Worm (Caenorhabditis elegans) whole organism, L4 larva: ENCODE measurements around the gene srw-57.
A peak's percentile ranks its signal among the peaks of the same experiment; 100 is the strongest.

Source experiments
- T26A8.4 ChIP-seq: fragments of 200-800 bp; sonication (Bioruptor generic); IDR thresholded peaks from 2 replicates; pipeline ENCODE4 v1.3.6; 2022; ENCODE audit warnings: missing genetic modification characterization, missing compliant biosample characterization
- Y48G9A.11 ChIP-seq: fragments of 200-800 bp; sonication (Bioruptor generic); IDR thresholded peaks from 2 replicates; pipeline ENCODE4 v1.3.6; 2022; ENCODE audit warnings: missing genetic modification reagents, missing genetic modification characterization, missing compliant biosample characterization
- Y75B8A.6 ChIP-seq: fragments of 200-800 bp; sonication (Bioruptor generic); IDR thresholded peaks from 2 replicates; pipeline ENCODE4 v1.3.6; 2022; ENCODE audit warnings: missing genetic modification reagents, missing genetic modification characterization, missing compliant biosample characterization
- ZK337.2 ChIP-seq: fragments of 200-800 bp; sonication (Bioruptor generic); IDR thresholded peaks from 2 replicates; pipeline ENCODE4 v1.3.6; 2022; ENCODE audit warnings: missing genetic modification reagents, missing genetic modification characterization, missing compliant biosample characterization
- ZK546.5 ChIP-seq, 2 experiments: sonication (generic microtip); optimal IDR thresholded peaks; 2 replicates each; lab custom pipeline; 2017; ENCODE audit warnings: missing biosample characterization in 2 of 2, missing genetic modification characterization in 2 of 2
- aha-1 ChIP-seq: fragments of 150-350 bp; peaks from one replicate; lab custom pipeline; 2014; ENCODE audit warnings: missing biosample characterization, missing genetic modification characterization
- ama-1 ChIP-seq: fragments of 150-350 bp; optimal IDR thresholded peaks from 2 replicates; lab custom pipeline; 2014; ENCODE audit warnings: inconsistent platforms, mixed read lengths
- arid-1 ChIP-seq: fragments of 200-800 bp; sonication (Bioruptor generic); conservative IDR thresholded peaks from 2 replicates; pipeline ENCODE4 v1.3.6; 2022; ENCODE audit warnings: missing genetic modification reagents, missing genetic modification characterization, missing compliant biosample characterization
- ceh-62 ChIP-seq: sonication (generic microtip); optimal IDR thresholded peaks from 2 replicates; lab custom pipeline; 2017; ENCODE audit warnings: missing biosample characterization, missing genetic modification characterization
- ceh-82 ChIP-seq: sonication (generic microtip); optimal IDR thresholded peaks from 2 replicates; lab custom pipeline; 2017; ENCODE audit warnings: missing biosample characterization, missing genetic modification characterization
- cey-2 ChIP-seq: sonication (generic microtip); optimal IDR thresholded peaks from 3 replicates; lab custom pipeline; 2017; ENCODE audit warnings: missing genetic modification characterization, mild to moderate bottlenecking, missing compliant biosample characterization, antibody characterized with exemption, borderline replicate concordance; ENCODE audit not compliant: insufficient read depth
- daf-16 ChIP-seq, 3 experiments: sonication (generic microtip); optimal IDR thresholded peaks; 2 replicates each; lab custom pipeline; 2016 to 2017; ENCODE audit warnings: missing genetic modification characterization in 3 of 3, missing genetic modification reagents in 3 of 3, mild to moderate bottlenecking in 2 of 3, missing compliant biosample characterization in 2 of 3, missing biosample characterization in 1 of 3, moderate library complexity in 1 of 3
- daf-8 ChIP-seq: fragments of 200-800 bp; sonication (Bioruptor generic); IDR thresholded peaks from 2 replicates; pipeline ENCODE4 v1.3.6; 2022; ENCODE audit warnings: missing genetic modification characterization, missing compliant biosample characterization
- dmd-6 ChIP-seq: fragments of 200-800 bp; sonication (Bioruptor generic); IDR thresholded peaks from 2 replicates; pipeline ENCODE4 v1.3.6; 2022; ENCODE audit warnings: missing genetic modification reagents, missing genetic modification characterization, missing compliant biosample characterization
- dmd-8 ChIP-seq: fragments of 200-800 bp; sonication (Bioruptor generic); IDR thresholded peaks from 2 replicates; pipeline ENCODE4 v1.3.6; 2022; ENCODE audit warnings: missing genetic modification characterization, missing compliant biosample characterization
- dpl-1 ChIP-seq: fragments of 150-350 bp; optimal IDR thresholded peaks from 2 replicates; lab custom pipeline; 2014; ENCODE audit warnings: missing biosample characterization, missing genetic modification reagents, missing genetic modification characterization
- dve-1 ChIP-seq: sonication (generic microtip); optimal IDR thresholded peaks from 2 replicates; lab custom pipeline; 2017; ENCODE audit warnings: antibody characterized with exemption, mild to moderate bottlenecking, missing genetic modification characterization, missing compliant biosample characterization; ENCODE audit not compliant: insufficient read depth
- egl-43 ChIP-seq: fragments of 200-800 bp; sonication (Bioruptor generic); IDR thresholded peaks from 2 replicates; pipeline ENCODE4 v1.3.6; 2022; ENCODE audit warnings: missing genetic modification reagents, missing genetic modification characterization, missing compliant biosample characterization
- gei-8 ChIP-seq: fragments of 200-800 bp; sonication (Bioruptor generic); optimal IDR thresholded peaks from 2 replicates; lab custom pipeline; 2018; ENCODE audit warnings: mild to moderate bottlenecking, missing genetic modification characterization, missing compliant biosample characterization
- hlh-11 ChIP-seq: fragments of 200-800 bp; sonication (Bioruptor generic); optimal IDR thresholded peaks from 2 replicates; lab custom pipeline; 2018; ENCODE audit warnings: mild to moderate bottlenecking, missing genetic modification characterization, missing compliant biosample characterization
- hlh-30 ChIP-seq: sonication (generic microtip); optimal IDR thresholded peaks from 2 replicates; lab custom pipeline; 2017; ENCODE audit warnings: antibody characterized with exemption, mild to moderate bottlenecking, missing genetic modification characterization, missing compliant biosample characterization; ENCODE audit not compliant: insufficient read depth
- jun-1 ChIP-seq: fragments of 150-350 bp; optimal IDR thresholded peaks from 2 replicates; lab custom pipeline; 2014; ENCODE audit warnings: missing biosample characterization, missing genetic modification reagents, missing genetic modification characterization
- lin-1 ChIP-seq: fragments of 200-800 bp; sonication (Bioruptor generic); IDR thresholded peaks from 2 replicates; pipeline ENCODE4 v1.3.6; 2022; ENCODE audit warnings: missing genetic modification reagents, missing genetic modification characterization, missing compliant biosample characterization
- lin-13 ChIP-seq: fragments of 150-350 bp; optimal IDR thresholded peaks from 2 replicates; lab custom pipeline; 2014; ENCODE audit warnings: missing biosample characterization, missing genetic modification reagents, missing genetic modification characterization
- madf-9 ChIP-seq: fragments of 200-800 bp; sonication (Bioruptor generic); conservative IDR thresholded peaks from 2 replicates; pipeline ENCODE4 v1.3.6; 2022; ENCODE audit warnings: missing genetic modification reagents, missing genetic modification characterization, missing compliant biosample characterization
- mdl-1 ChIP-seq, 2 experiments: fragments of 150-350 bp in 1 of 2; sonication (generic microtip) in 1 of 2; optimal IDR thresholded peaks; 2 replicates each; lab custom pipeline; 2014 to 2017; ENCODE audit warnings: missing biosample characterization in 2 of 2, missing genetic modification characterization in 2 of 2
- mdt-29 ChIP-seq: fragments of 200-800 bp; sonication (Bioruptor generic); IDR thresholded peaks from 2 replicates; pipeline ENCODE4 v1.3.6; 2022; ENCODE audit warnings: missing genetic modification reagents, missing genetic modification characterization, missing compliant biosample characterization
- mes-2 ChIP-seq: sonication (generic microtip); optimal IDR thresholded peaks from 2 replicates; lab custom pipeline; 2016; ENCODE audit warnings: missing genotype, mild to moderate bottlenecking, missing genetic modification characterization, missing compliant biosample characterization; ENCODE audit not compliant: poor library complexity, severe bottlenecking
- mxl-3 ChIP-seq: fragments of 200-800 bp; sonication (Bioruptor generic); optimal IDR thresholded peaks from 2 replicates; lab custom pipeline; 2018; ENCODE audit warnings: mild to moderate bottlenecking, missing genetic modification characterization, missing compliant biosample characterization
- nhr-11 ChIP-seq: fragments of 150-350 bp; optimal IDR thresholded peaks from 2 replicates; lab custom pipeline; 2014; ENCODE audit warnings: missing biosample characterization, missing genetic modification characterization
- nhr-41 ChIP-seq: fragments of 200-800 bp; sonication (Bioruptor generic); IDR thresholded peaks from 2 replicates; pipeline ENCODE4 v1.3.6; 2022; ENCODE audit warnings: missing genetic modification reagents, missing genetic modification characterization, missing compliant biosample characterization
- nhr-48 ChIP-seq: sonication (generic microtip); optimal IDR thresholded peaks from 2 replicates; lab custom pipeline; 2016; ENCODE audit warnings: mild to moderate bottlenecking, missing genetic modification characterization, missing compliant biosample characterization
- nhr-6 ChIP-seq: fragments of 150-350 bp; optimal IDR thresholded peaks from 2 replicates; lab custom pipeline; 2014; ENCODE audit warnings: missing biosample characterization, missing genetic modification characterization
- nhr-77 ChIP-seq: fragments of 150-350 bp; optimal IDR thresholded peaks from 2 replicates; lab custom pipeline; 2014; ENCODE audit warnings: missing biosample characterization, missing genetic modification characterization
- pha-4 ChIP-seq, 2 experiments: fragments of 150-350 bp in 1 of 2; fragments of 200-800 bp in 1 of 2; sonication (Bioruptor generic) in 1 of 2; IDR thresholded peaks in 1 of 2; optimal IDR thresholded peaks in 1 of 2; 2 replicates each; pipeline versions ENCODE4 v1.3.6 to Lab custom; 2014 to 2022; ENCODE audit warnings: missing genetic modification characterization in 2 of 2, missing genetic modification reagents in 2 of 2, missing biosample characterization in 1 of 2, missing compliant biosample characterization in 1 of 2
- pqm-1 ChIP-seq: sonication (generic microtip); optimal IDR thresholded peaks from 2 replicates; lab custom pipeline; 2017; ENCODE audit warnings: missing biosample characterization, missing genetic modification characterization
- rbr-2 ChIP-seq: sonication (generic microtip); optimal IDR thresholded peaks from 2 replicates; lab custom pipeline; 2016; ENCODE audit warnings: missing genotype, missing genetic modification characterization, missing compliant biosample characterization
- saeg-2 ChIP-seq: fragments of 200-800 bp; sonication (Bioruptor generic); IDR thresholded peaks from 2 replicates; pipeline ENCODE4 v1.3.6; 2022; ENCODE audit warnings: missing genetic modification reagents, missing genetic modification characterization, missing compliant biosample characterization
- sdz-12 ChIP-seq: fragments of 200-800 bp; sonication (Bioruptor generic); optimal IDR thresholded peaks from 2 replicates; lab custom pipeline; 2018; ENCODE audit warnings: mild to moderate bottlenecking, missing genetic modification characterization, missing compliant biosample characterization
- snpc-1.2 ChIP-seq: fragments of 200-800 bp; sonication (Bioruptor generic); IDR thresholded peaks from 2 replicates; pipeline ENCODE4 v1.3.6; 2022; ENCODE audit warnings: missing genetic modification reagents, missing genetic modification characterization, missing compliant biosample characterization
- tag-97 ChIP-seq: fragments of 200-800 bp; sonication (Bioruptor generic); IDR thresholded peaks from 2 replicates; pipeline ENCODE4 v1.3.6; 2022; ENCODE audit warnings: missing genetic modification characterization, missing compliant biosample characterization
- unc-62 ChIP-seq, 3 experiments: fragments of 150-350 bp in 1 of 3; sonication (generic microtip); optimal IDR thresholded peaks in 2 of 3; peaks in 1 of 3; 1 replicate in 1 of 3; 2 replicates in 2 of 3; lab custom pipeline; 2014 to 2017; ENCODE audit warnings: missing biosample characterization in 3 of 3, missing genetic modification characterization in 3 of 3, missing genetic modification reagents in 3 of 3, missing genotype in 1 of 3
- vab-7 ChIP-seq: fragments of 200-800 bp; sonication (Bioruptor generic); IDR thresholded peaks from 2 replicates; pipeline ENCODE4 v1.3.6; 2022; ENCODE audit warnings: missing genetic modification reagents, missing genetic modification characterization, missing compliant biosample characterization
- zfp-2 ChIP-seq: sonication (generic microtip); optimal IDR thresholded peaks from 2 replicates; lab custom pipeline; 2016; ENCODE audit warnings: mild to moderate bottlenecking, missing genetic modification characterization, missing compliant biosample characterization
- ztf-11 ChIP-seq: fragments of 150-350 bp; optimal IDR thresholded peaks from 2 replicates; lab custom pipeline; 2014; ENCODE audit warnings: missing biosample characterization, missing genetic modification characterization

The srw-57 gene

ce11 chrV:15954932-15955331, at the start of gene srw-57:
srw-57 (minus strand) TSS chrV:15955032.
- no peak for TF ChIP-seq rbr-2 (tag; lab: Kevin White, UChicago)
- no peak for TF ChIP-seq mxl-3
- TF ChIP-seq ama-1 (lab: Kevin White, UChicago): no peak
- TF ChIP-seq nhr-48 (tag; lab: Kevin White, UChicago): no peak
- TF ChIP-seq sdz-12 (GFP tag; lab: Kevin White, UChicago): no peak
- no peak for TF ChIP-seq mdt-29 (GFP tag; lab: Robert Waterston, UW)
- no peak for TF ChIP-seq lin-1 (GFP tag; lab: Robert Waterston, UW)

ce11 chrV:16002288-16002687, 47.5 kb upstream of the srw-57 start, which contains the start of gene nhr-63:
nhr-63 (plus strand) TSS chrV:16002588.
- TF ChIP-seq ZK546.5 (tag; optimal IDR thresholded peaks at IDR 0.05; lab: Kevin White, UChicago): no peak
- no peak for TF ChIP-seq nhr-11 (tag; lab: Kevin White, UChicago)
- TF ChIP-seq tag-97 (GFP tag; lab: Robert Waterston, UW): no peak
- TF ChIP-seq dpl-1 (GFP tag; lab: Kevin White, UChicago): no peak
- TF ChIP-seq ceh-62 (tag; lab: Kevin White, UChicago): no peak
- TF ChIP-seq daf-8 (GFP tag; lab: Robert Waterston, UW): no peak
- no peak for TF ChIP-seq cey-2 (tag; lab: Kevin White, UChicago)
- no peak for TF ChIP-seq hlh-11 (tag; lab: Kevin White, UChicago)
- TF ChIP-seq ZK337.2 (GFP tag; lab: Robert Waterston, UW): no peak
- TF ChIP-seq saeg-2 (GFP tag; lab: Robert Waterston, UW): no peak
- no peak for TF ChIP-seq ceh-82 (tag; lab: Kevin White, UChicago)

DNA sequence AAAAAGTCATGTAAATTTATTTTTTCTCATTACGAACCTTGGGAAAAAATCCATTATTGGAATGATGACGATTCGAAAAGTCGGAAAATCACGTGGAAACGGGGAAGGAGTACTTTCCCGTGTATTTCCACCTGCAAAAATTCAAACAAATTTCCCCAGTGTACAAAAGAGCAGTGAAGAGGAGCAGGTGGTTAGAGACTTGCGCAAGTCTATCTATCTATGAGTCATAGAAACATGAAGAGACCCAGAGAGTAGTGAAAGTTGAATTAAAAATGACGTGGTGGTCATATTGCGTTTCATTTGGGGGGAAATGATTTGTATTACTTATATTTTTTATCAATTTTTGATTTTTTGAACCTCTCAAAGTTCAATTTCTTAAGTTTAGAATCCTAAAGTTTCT, 45.6 kb upstream of the srw-57 start, which contains the start of gene nhr-50:
TSS of gene nhr-50 (minus strand) at position 199 of the 400 bp plus-strand sequence.
- TF ChIP-seq zfp-2 (tag; lab: Kevin White, UChicago) (no peak), unc-62 (GFP tag; optimal IDR thresholded peaks at IDR 0.05 in 1 of 2; lab: Kevin White, UChicago) (peak in 1 of 2 experiments; percentile 1), unc-62 (tag; optimal IDR thresholded peaks at IDR 0.05; lab: Kevin White, UChicago) (no peak), nhr-77 (tag; lab: Kevin White, UChicago) (peak; percentile 66), dmd-8 (GFP tag; lab: Robert Waterston, UW) (no peak), pha-4 (GFP tag; IDR thresholded peaks at IDR 0.05; lab: Robert Waterston, UW) (no peak), pha-4 (tag; optimal IDR thresholded peaks at IDR 0.05; lab: Kevin White, UChicago) (peak; percentile 86), gei-8 (GFP tag; lab: Kevin White, UChicago) (no peak), lin-1 (GFP tag; lab: Robert Waterston, UW) (no peak), egl-43 (GFP tag; lab: Robert Waterston, UW) (no peak), ztf-11 (tag; lab: Kevin White, UChicago) (no peak), snpc-1.2 (no peak), aha-1 (tag; lab: Kevin White, UChicago) (peak; percentile 39), pqm-1 (peak; percentile 35), nhr-41 (GFP tag; lab: Robert Waterston, UW) (no peak), arid-1 (GFP tag; lab: Robert Waterston, UW) (0 out of 2 replicates have a peak, but pooled peaks have one; percentile 8), nhr-6 (tag; lab: Kevin White, UChicago) (peak; percentile 93), daf-16 (GFP tag; optimal IDR thresholded peaks at IDR 0.05; lab: Kevin White, UChicago) (no peak), daf-16 (tag; optimal IDR thresholded peaks at IDR 0.05; lab: Kevin White, UChicago) (no peak), madf-9 (GFP tag; lab: Robert Waterston, UW) (no peak), jun-1 (tag; lab: Kevin White, UChicago) (peak; percentile 18), dpl-1 (GFP tag; lab: Kevin White, UChicago) (peak; percentile 31), mes-2 (no peak), dve-1 (tag; lab: Kevin White, UChicago) (peak; percentile 85), Y48G9A.11 (GFP tag; lab: Robert Waterston, UW) (no peak), hlh-30 (peak; percentile 80), lin-13 (no peak), vab-7 (GFP tag; lab: Robert Waterston, UW) (no peak), nhr-11 (tag; lab: Kevin White, UChicago) (no peak), T26A8.4 (GFP tag; lab: Robert Waterston, UW) (no peak), mdl-1 (tag; optimal IDR thresholded peaks at IDR 0.05; lab: Kevin White, UChicago) (peak; percentile 1 to 73), nhr-48 (tag; lab: Kevin White, UChicago) (peak; percentile 44), mxl-3 (peak; percentile 14), dmd-6 (peak; percentile 90), Y75B8A.6 (GFP tag; lab: Robert Waterston, UW) (no peak)
